Worm (Caenorhabditis elegans) whole organism, late embryonic: ENCODE data around the gene ugt-47.

Source experiments
- K09A11.1 ChIP-seq: sonication (generic microtip); optimal IDR thresholded peaks from 2 replicates; lab custom pipeline; 2017; ENCODE audit warnings: antibody characterized with exemption, mild to moderate bottlenecking, missing genetic modification characterization, missing compliant biosample characterization; ENCODE audit not compliant: insufficient read depth
- ceh-18 ChIP-seq: sonication (generic microtip); optimal IDR thresholded peaks from 2 replicates; lab custom pipeline; 2016; ENCODE audit warnings: missing genetic modification characterization, missing compliant biosample characterization
- ceh-31 ChIP-seq: sonication (generic microtip); optimal IDR thresholded peaks from 2 replicates; lab custom pipeline; 2016; ENCODE audit warnings: missing genetic modification characterization, missing compliant biosample characterization
- ceh-34 ChIP-seq: sonication (generic microtip); optimal IDR thresholded peaks from 2 replicates; lab custom pipeline; 2016; ENCODE audit warnings: mild to moderate bottlenecking, missing genetic modification characterization, missing compliant biosample characterization
- elt-2 ChIP-seq: sonication (generic microtip); optimal IDR thresholded peaks from 2 replicates; lab custom pipeline; 2016; ENCODE audit warnings: missing genetic modification reagents, missing genetic modification characterization, missing compliant biosample characterization
- eyg-1 ChIP-seq: sonication (generic microtip); optimal IDR thresholded peaks from 2 replicates; lab custom pipeline; 2016; ENCODE audit warnings: missing genotype, missing genetic modification characterization, missing compliant biosample characterization
- mec-3 ChIP-seq: sonication (generic microtip); optimal IDR thresholded peaks from 2 replicates; lab custom pipeline; 2016; ENCODE audit warnings: borderline replicate concordance, missing genetic modification characterization, missing compliant biosample characterization
- pqm-1 ChIP-seq: sonication (generic microtip); optimal IDR thresholded peaks from 2 replicates; lab custom pipeline; 2016; ENCODE audit warnings: missing genetic modification characterization, missing compliant biosample characterization

- TF ChIP-seq elt-2 (tag; lab: Kevin White, UChicago) (no peak), ceh-31 (no peak), mec-3 (tag; lab: Kevin White, UChicago) (no peak), ceh-34 (tag; lab: Kevin White, UChicago) (no peak), K09A11.1 (tag; lab: Kevin White, UChicago) (no peak), eyg-1 (tag; lab: Kevin White, UChicago) (no peak), ceh-18 (no peak), pqm-1 (tag; lab: Kevin White, UChicago) (no peak)
Observed at ce11 chrV:10046503-10046902, 51.9 kb downstream of the ugt-47 start.
